Worm (Caenorhabditis elegans) whole organism, L4 larva: ENCODE data around the gene F11D11.6.

Experiments
- arid-1 ChIP-seq: fragments of 200-800 bp; sonication (Bioruptor generic); conservative IDR thresholded peaks from 2 replicates; pipeline ENCODE4 v1.3.6; 2022; ENCODE audit warnings: missing genetic modification reagents, missing genetic modification characterization, missing compliant biosample characterization
- egl-27 ChIP-seq: sonication (generic microtip); optimal IDR thresholded peaks from 3 replicates; lab custom pipeline; 2017; ENCODE audit warnings: missing biosample characterization, missing genetic modification reagents, missing genetic modification characterization
- nhr-111 ChIP-seq: fragments of 200-800 bp; sonication (Bioruptor generic); optimal IDR thresholded peaks from 2 replicates; lab custom pipeline; 2018; ENCODE audit warnings: mild to moderate bottlenecking, missing genetic modification characterization, missing compliant biosample characterization
- nhr-25 ChIP-seq: sonication (generic microtip); optimal IDR thresholded peaks from 2 replicates; lab custom pipeline; 2017; ENCODE audit warnings: missing genetic modification characterization, mild to moderate bottlenecking, missing compliant biosample characterization, antibody characterized with exemption, moderate library complexity, borderline replicate concordance; ENCODE audit not compliant: insufficient read depth
- skn-1 ChIP-seq: fragments of 150-350 bp; optimal IDR thresholded peaks from 2 replicates; lab custom pipeline; 2014; ENCODE audit warnings: missing biosample characterization, missing genetic modification characterization
- unc-62 ChIP-seq, 3 experiments: fragments of 150-350 bp in 1 of 3; sonication (generic microtip); optimal IDR thresholded peaks in 2 of 3; peaks in 1 of 3; 1 replicate in 1 of 3; 2 replicates in 2 of 3; lab custom pipeline; 2014 to 2017; ENCODE audit warnings: missing biosample characterization in 3 of 3, missing genetic modification characterization in 3 of 3, missing genetic modification reagents in 3 of 3, missing genotype in 1 of 3
- zfp-2 ChIP-seq: sonication (generic microtip); optimal IDR thresholded peaks from 2 replicates; lab custom pipeline; 2016; ENCODE audit warnings: mild to moderate bottlenecking, missing genetic modification characterization, missing compliant biosample characterization

- peak in 1 of 2 experiments; percentile 4 for TF ChIP-seq unc-62 (GFP tag; optimal IDR thresholded peaks at IDR 0.05 in 1 of 2; lab: Kevin White, UChicago)
- TF ChIP-seq unc-62 (tag; optimal IDR thresholded peaks at IDR 0.05; lab: Kevin White, UChicago) = no peak
- TF ChIP-seq nhr-25 (tag; lab: Kevin White, UChicago) = no peak
- TF ChIP-seq zfp-2 (tag; lab: Kevin White, UChicago) = no peak
- TF ChIP-seq skn-1 (tag; lab: Kevin White, UChicago) = no peak
- TF ChIP-seq egl-27 (tag; lab: Kevin White, UChicago) = no peak
- no peak for TF ChIP-seq arid-1 (GFP tag; lab: Robert Waterston, UW)
- TF ChIP-seq nhr-111 (GFP tag; lab: Kevin White, UChicago) = no peak
Observed at ce11 chrV:18706063-18706620, 46.8 kb downstream of the F11D11.6 start, which contains the start of gene Y17D7C.1.
